Fruit fly (Drosophila melanogaster) whole organism, prepupa: ENCODE results near the gene ABCB7.

Experiments used
- CG11902 ChIP-seq: fragments of 200-800 bp; sonication (Bioruptor generic); optimal IDR thresholded peaks from 3 replicates; lab custom pipeline; 2016; ENCODE audit warnings: missing biosample characterization, missing genetic modification characterization
- CG1621 ChIP-seq: fragments of 200-800 bp; sonication (Bioruptor generic); optimal IDR thresholded peaks from 3 replicates; lab custom pipeline; 2018; ENCODE audit warnings: missing biosample characterization, mild to moderate bottlenecking, missing genetic modification characterization
- CG31627 ChIP-seq: fragments of 200-800 bp; sonication (Bioruptor generic); optimal IDR thresholded peaks from 3 replicates; lab custom pipeline; 2016; ENCODE audit warnings: missing biosample characterization, missing genetic modification characterization
- CG6854 ChIP-seq: fragments of 200-800 bp; sonication (Bioruptor generic); optimal IDR thresholded peaks from 2 replicates; lab custom pipeline; 2017; ENCODE audit warnings: missing biosample characterization, mild to moderate bottlenecking, missing genetic modification characterization
- Eip75B ChIP-seq: fragments of 200-800 bp; sonication (Bioruptor generic); optimal IDR thresholded peaks from 3 replicates; lab custom pipeline; 2016; ENCODE audit warnings: missing biosample characterization, missing genetic modification characterization
- Ets21C ChIP-seq: fragments of 200-800 bp; sonication (Bioruptor generic); optimal IDR thresholded peaks from 3 replicates; lab custom pipeline; 2016; ENCODE audit warnings: missing biosample characterization, missing genetic modification characterization
- Ets96B ChIP-seq: fragments of 200-800 bp; optimal IDR thresholded peaks from 2 replicates; lab custom pipeline; 2019; ENCODE audit warnings: missing biosample characterization, mild to moderate bottlenecking, missing genetic modification characterization, moderate library complexity
- Hr39 ChIP-seq: fragments of 200-800 bp; sonication (Bioruptor generic); optimal IDR thresholded peaks from 2 replicates; lab custom pipeline; 2016; ENCODE audit warnings: missing biosample characterization, missing genetic modification characterization
- Lpt ChIP-seq: fragments of 200-800 bp; sonication (Bioruptor generic); optimal IDR thresholded peaks from 3 replicates; lab custom pipeline; 2016; ENCODE audit warnings: missing biosample characterization, missing genetic modification characterization
- lz ChIP-seq: fragments of 200-800 bp; sonication (Bioruptor generic); optimal IDR thresholded peaks from 3 replicates; lab custom pipeline; 2016; ENCODE audit warnings: missing biosample characterization, missing genetic modification characterization
- ss ChIP-seq, 2 experiments: fragments of 200-800 bp; sonication (Bioruptor generic); optimal IDR thresholded peaks; 2 replicates in 1 of 2; 3 replicates in 1 of 2; lab custom pipeline; 2017 to 2018; ENCODE audit warnings: mild to moderate bottlenecking in 2 of 2, missing biosample characterization in 2 of 2, missing genetic modification characterization in 2 of 2, moderate library complexity in 1 of 2
- vri ChIP-seq: fragments of 200-800 bp; sonication (Bioruptor generic); optimal IDR thresholded peaks from 3 replicates; lab custom pipeline; 2016; ENCODE audit warnings: missing biosample characterization, mild to moderate bottlenecking, missing genetic modification characterization

DNA sequence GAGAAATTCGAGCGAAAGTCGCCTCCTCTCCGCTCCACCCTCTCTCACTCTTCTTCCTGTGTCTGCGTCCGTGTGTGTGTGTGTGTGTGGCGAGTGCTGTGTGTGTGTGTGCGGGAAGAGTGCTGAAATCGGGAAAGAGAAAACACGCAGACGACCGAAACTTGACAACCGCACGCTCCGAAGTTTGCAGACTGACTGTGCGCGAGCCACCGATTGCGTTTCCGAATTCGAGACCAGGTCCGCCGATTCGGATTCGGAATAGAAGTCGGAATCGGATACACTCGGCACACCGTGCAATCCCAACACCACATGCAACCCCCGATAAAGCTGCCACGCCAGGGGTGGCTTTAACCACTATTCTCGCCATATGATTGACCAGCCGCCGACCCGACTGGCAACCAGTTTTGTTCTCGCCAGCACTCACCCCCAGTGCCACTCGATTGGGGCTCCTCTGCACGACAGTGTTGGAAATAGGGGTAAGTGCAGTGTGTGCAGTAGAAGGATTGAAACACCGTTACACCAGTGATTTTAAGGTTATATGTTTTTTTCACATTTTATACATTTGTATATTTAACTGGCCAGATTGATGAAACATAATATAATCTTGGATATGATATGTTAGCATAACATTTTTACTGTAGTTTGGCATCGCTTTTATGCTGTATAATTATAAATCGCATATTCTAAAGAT, 10.1 kb downstream of the ABCB7 start, which contains the start of gene CG13928:
- TF ChIP-seq Hr39 (GFP tag; lab: Kevin White, UChicago), result no peak
- TF ChIP-seq CG1621, result no peak
- TF ChIP-seq Ets21C (GFP tag; lab: Kevin White, UChicago), result no peak
- TF ChIP-seq Eip75B (GFP tag; lab: Kevin White, UChicago), result no peak
- no peak for TF ChIP-seq CG6854
- TF ChIP-seq Ets96B, result no peak
- no peak for TF ChIP-seq ss (GFP tag; optimal IDR thresholded peaks at IDR 0.05; lab: Kevin White, UChicago)
- no peak for TF ChIP-seq lz (GFP tag; lab: Kevin White, UChicago)
- TF ChIP-seq CG11902 (GFP tag; lab: Kevin White, UChicago), result no peak
- no peak for TF ChIP-seq Lpt (GFP tag; lab: Kevin White, UChicago)
- TF ChIP-seq CG31627, result no peak
- no peak for TF ChIP-seq vri (GFP tag; lab: Kevin White, UChicago)
